Fruit fly (Drosophila melanogaster) S2 (cell line): ENCODE measurements around the gene Rpp30.

Source experiments
- CG8478 ChIP-seq: fragments of >200 bp; optimal IDR thresholded peaks from 2 replicates; lab custom pipeline; 2018
- CTCF ChIP-seq, 2 experiments: fragments of >200 bp; optimal IDR thresholded peaks; 2 replicates each; lab custom pipeline; 2018

Rpp30 gene

DNA sequence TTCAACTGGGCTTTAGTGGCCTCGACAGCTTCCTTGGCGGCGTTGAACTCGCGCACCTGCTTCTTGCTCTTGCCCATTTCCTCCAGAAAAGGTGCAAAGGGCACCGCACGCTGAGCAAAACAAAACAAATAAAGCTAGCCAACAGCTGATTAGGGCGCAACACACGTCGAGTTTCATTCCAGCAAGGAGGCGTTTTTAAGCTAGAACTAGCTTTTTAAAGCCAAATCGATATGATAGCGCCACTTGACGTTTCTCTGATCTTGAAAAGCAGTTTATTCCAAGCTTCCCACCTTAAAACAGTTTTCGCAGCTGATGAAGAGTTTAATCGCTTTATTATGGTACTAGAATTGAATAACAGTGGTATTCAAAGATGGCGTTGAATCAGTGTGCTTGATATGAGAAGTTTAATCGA is 30.9 kb upstream of the Rpp30 start, which contains the start of gene CG11601:
TSS of gene CG11601 (minus strand) at position 199 of the 412 bp plus-strand sequence.
- TF ChIP-seq CG8478 (lab: Kevin White, UChicago): no peak
- peak in 1 of 2 experiments; percentile 35 for TF ChIP-seq CTCF (optimal IDR thresholded peaks at IDR 0.05; lab: Kevin White, UChicago)

DNA sequence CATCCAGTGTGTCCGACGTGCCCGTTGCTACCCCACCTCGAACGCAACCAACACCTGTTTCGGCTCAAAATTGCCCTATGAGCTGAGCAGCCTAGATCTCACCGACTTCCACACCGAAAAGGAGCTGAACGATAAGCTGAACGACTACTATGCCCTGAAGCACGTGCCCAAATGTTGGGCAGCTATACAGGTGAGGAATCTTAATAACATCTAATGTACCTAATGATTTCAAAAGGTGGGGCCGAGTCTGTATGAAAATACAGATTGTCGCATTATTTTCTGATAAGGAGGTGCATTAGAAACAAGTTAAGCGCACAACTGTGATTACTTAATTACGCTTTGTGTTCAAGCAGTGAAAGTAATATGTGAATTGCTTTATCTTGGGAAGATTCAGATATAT is 26.0 kb upstream of the Rpp30 start, which contains the start of gene CG17078:
TSS of gene CG17078 (minus strand) at position 101 of the 400 bp plus-strand sequence.
- TF ChIP-seq CTCF (optimal IDR thresholded peaks at IDR 0.05; lab: Kevin White, UChicago): no peak
- TF ChIP-seq CG8478 (lab: Kevin White, UChicago): no peak

DNA sequence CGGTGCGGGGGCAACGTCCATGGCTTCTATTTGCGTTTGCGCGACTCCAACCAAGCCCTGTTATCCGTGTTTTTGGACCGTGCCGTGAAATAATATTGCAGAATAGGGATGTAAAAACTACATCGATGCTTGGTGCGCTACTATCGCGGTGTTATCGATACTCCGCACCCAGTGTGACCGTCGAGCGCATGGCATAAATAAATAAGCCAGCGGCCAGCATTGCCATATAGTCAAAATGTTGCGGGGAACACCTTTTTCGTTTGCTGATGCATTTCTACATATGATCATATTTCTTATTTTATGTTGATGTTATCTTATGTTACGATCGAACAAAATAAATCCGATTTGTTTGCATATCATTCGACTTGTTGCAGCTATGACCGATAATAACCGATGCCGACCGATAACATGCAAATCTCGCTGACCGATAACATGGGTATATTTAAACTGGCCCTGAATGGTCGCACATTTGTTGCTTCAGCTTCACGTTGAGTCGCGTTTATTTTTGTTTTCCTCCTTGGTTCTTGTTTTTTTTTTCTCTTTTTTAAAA is 25.0 kb upstream of the Rpp30 start, which contains the start of gene smo:
TSS of gene smo (plus strand) at position 461 of the 550 bp plus-strand sequence.
- TF ChIP-seq CG8478 (lab: Kevin White, UChicago) (no peak), CTCF (optimal IDR thresholded peaks at IDR 0.05; lab: Kevin White, UChicago) (peak; percentile 32 to 54)

DNA sequence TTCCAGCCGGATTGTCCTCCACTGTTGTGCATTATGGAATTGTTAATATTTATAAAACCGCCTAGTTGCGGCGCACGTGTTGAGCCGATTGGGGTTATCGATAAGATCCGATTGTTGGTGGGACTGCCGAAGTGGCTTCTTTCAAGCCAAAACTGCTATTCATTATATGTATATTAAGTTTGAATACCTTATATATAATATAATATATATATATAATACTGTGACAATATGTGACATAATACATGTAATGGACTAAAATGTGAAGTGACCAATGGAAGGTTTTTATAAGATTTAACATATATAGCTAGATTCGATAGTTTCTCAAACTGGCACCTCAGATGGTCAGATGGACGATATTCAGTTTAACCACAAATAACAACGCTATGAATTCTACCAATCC is 21.4 kb upstream of the Rpp30 start, which contains the start of the genes mbm and CG11555:
TSS of gene mbm (minus strand) at position 113 of the 400 bp plus-strand sequence.
TSS of gene CG11555 (plus strand) at position 234 of the 400 bp plus-strand sequence.
- no peak for TF ChIP-seq CTCF (optimal IDR thresholded peaks at IDR 0.05; lab: Kevin White, UChicago)
- no peak for TF ChIP-seq CG8478 (lab: Kevin White, UChicago)

DNA sequence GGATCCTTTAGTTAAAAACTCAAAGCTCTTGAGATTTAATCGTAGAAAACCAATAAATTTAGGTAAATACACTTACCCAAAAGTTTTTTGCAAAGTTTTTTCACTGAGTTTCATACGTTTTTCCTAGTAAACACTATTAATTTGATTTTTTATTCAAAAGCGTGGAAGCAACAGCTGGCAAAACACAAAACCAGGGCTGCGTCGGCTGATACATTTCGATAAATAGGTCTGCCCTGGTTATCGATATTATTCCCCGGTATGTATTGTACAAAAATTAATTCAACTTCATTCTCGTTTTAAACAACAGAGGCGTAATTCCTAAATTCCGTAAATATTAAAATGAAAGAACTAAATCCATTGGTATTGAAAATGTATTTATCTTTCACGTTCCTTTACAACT is 19.4 kb upstream of the Rpp30 start, which contains the start of gene Dus1:
TSS of gene Dus1 (minus strand) at position 192 of the 400 bp plus-strand sequence.
- no peak for TF ChIP-seq CTCF (optimal IDR thresholded peaks at IDR 0.05; lab: Kevin White, UChicago)
- no peak for TF ChIP-seq CG8478 (lab: Kevin White, UChicago)

DNA sequence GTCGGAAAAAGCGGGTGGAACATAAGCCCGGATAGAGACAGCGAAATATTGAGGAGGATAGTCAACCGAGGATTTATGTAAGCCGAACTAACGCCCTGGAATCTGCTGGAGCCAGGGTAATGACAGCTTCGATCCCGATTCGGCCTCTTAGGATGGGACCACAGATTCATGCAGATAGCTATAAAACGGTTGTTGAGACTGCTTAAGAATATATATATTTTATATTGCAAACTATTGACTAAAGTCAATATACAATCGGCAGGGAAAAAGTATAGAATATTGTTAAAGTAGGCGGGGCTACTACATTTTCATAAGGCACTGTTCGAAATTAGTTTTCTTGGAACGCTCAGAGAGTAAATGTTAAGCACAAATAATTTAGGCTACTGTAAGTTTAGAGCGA is 16.6 kb upstream of the Rpp30 start, which contains the start of gene CG3345:
TSS of gene CG3345 (plus strand) at position 301 of the 400 bp plus-strand sequence.
- TF ChIP-seq CTCF (optimal IDR thresholded peaks at IDR 0.05; lab: Kevin White, UChicago): no peak
- no peak for TF ChIP-seq CG8478 (lab: Kevin White, UChicago)

DNA sequence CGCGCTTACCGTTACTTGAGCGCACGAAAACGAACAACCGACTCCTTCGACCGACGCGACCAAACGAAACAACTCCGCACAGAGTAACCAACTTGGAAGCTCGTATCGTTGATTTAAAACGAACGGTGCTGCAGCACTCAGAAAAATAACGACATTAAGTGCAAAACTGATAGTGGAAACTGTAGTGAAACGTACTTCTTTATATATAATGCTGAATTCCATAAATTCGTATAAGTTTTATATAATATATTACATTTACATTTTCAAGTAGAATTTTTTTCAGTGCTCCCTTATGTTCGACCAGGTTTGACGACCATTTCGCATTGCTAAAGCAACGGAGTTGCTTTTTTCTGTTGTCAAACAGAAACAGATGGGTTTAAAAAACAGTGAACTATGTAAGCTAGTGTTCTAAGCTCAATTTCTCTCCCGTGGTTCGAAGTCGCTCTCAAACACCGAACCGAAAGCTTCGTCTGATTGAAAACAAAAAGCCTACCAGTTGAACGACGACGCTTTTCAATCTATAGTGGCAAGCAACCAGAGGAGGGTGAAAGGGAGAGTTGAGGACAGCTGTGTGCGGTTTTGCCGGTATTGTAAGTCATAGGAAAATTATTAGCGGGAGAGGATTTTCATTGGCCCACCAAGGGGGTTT is 15.4 kb upstream of the Rpp30 start, which contains the start of gene CG17075:
TSS of gene CG17075 (minus strand) at position 65 of the 649 bp plus-strand sequence.
- TF ChIP-seq CG8478 (lab: Kevin White, UChicago): no peak
- TF ChIP-seq CTCF (optimal IDR thresholded peaks at IDR 0.05; lab: Kevin White, UChicago): no peak

DNA sequence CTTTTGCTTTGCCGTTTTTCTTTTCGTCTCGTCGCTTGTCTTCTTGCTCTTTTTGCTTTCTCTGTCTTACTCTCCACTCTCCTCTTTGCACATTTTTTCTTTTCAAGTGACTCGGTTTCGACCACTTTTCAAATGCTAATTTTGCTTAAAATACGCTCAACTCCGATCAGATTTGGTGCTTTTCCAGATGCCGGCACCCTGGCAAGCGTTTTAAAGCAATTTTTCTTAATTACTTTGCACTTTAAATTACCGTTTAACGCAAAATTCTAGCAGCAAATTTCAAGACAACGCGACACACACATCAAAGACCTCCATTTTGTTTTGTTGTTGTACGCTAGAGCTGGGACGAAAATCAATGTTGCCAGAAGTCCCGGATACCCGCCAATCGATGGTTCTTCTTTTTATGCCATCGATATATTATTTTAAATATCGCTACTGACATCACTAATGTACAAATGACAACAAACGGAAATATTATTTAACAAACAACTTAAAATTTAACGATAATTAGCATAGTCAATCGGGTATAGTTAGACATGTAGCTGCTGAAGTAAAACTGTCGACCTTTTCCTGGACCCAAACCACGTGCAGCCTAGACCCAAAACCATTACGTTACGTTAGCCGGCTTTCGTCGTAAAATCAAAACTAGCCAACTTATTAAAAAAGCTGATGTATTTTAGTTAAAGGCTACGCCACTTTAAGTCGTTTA is 1.5 kb downstream of the Rpp30 start, which contains the start of gene kis:
TSS of gene kis (minus strand) at position 317 of the 709 bp plus-strand sequence.
- no peak for TF ChIP-seq CG8478 (lab: Kevin White, UChicago)
- TF ChIP-seq CTCF (optimal IDR thresholded peaks at IDR 0.05; lab: Kevin White, UChicago): peak; percentile 29 to 50

DNA sequence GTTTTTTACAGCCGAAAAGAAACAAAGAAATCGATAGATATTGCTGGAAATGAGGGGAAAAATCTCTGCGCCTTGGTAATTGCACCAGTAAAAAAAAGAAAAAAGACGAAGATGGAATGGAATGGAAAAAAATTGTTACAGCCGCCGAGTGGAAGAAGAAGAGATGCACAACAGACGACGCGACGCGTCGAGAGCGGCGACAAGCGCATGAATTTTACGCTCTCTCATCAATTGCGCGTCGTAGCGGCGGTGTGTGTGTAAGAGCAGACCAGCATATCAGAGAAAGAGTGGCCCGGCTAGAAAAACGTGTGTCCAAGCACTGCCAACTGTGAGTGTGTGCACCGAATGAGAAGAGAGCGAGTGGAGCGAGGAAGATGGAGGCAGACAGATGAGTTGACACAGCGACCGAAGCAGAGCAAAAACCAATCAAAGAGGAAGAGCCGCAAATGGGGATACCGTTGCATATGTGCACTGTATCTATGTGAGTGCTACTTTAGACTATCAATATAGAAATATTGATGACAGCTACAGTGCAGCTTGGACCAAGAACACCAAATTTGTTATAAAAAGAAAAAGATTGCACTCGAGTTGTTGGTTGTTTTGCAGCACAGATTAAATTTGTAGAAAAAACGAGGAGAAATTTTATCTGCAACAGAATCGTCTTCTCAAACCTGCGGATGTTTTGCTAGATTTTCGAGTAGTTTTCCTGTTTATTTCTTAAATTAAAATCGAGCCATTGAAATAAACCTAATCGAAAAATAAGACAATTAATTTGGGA is 2.9 kb downstream of the Rpp30 start:
- no peak for TF ChIP-seq CTCF (optimal IDR thresholded peaks at IDR 0.05; lab: Kevin White, UChicago)
- TF ChIP-seq CG8478 (lab: Kevin White, UChicago): no peak

DNA sequence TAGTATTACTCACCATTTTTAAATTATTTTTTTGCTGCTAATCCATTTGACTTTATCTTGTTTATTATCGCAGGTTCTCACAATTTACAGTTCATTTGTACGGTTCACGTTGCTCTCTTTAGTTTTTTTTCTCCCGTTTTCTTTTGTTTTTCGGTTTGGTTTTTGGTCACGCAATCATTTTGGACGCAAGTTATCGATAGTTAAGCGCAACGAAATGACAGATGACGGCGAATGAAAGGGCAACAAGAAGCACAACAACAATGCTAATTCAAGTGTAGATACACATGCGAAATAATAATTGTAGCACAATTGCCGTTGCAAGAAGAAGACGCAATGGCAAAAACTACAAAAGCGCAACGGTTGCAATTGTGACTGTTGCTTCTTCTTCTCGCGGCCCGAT is 3.6 kb downstream of the Rpp30 start:
- no peak for TF ChIP-seq CG8478 (lab: Kevin White, UChicago)
- no peak for TF ChIP-seq CTCF (optimal IDR thresholded peaks at IDR 0.05; lab: Kevin White, UChicago)

DNA sequence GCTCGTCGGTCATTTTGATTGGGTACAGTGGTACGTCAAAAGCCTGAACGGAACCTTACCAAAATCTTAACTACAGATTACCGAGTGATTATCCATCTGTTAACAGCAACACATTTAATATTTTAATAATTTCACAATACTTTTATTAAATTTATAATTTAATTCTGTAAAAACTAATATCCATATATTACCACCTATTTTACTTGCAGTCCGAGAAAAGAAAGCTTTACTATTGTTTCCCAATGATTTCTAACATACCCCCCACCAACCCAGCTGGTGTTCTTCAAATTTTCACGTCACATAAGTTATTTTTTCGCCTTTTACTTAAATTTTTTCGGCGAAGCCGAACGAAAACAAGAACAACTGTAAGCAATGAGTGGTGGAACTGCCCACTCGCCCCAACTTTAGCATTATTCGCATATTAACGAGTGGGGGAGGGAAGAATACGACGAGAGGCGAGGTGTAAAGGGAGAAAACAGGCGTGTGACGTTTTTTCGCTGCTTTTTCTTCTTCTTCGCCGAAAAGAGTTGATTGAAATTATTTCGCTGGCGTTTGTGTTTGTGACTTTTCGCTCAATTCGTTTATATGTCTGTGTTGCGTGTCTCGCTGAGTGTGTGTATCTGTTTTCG is 4.2 kb downstream of the Rpp30 start:
- TF ChIP-seq CG8478 (lab: Kevin White, UChicago) (no peak), CTCF (optimal IDR thresholded peaks at IDR 0.05; lab: Kevin White, UChicago) (no peak)

DNA sequence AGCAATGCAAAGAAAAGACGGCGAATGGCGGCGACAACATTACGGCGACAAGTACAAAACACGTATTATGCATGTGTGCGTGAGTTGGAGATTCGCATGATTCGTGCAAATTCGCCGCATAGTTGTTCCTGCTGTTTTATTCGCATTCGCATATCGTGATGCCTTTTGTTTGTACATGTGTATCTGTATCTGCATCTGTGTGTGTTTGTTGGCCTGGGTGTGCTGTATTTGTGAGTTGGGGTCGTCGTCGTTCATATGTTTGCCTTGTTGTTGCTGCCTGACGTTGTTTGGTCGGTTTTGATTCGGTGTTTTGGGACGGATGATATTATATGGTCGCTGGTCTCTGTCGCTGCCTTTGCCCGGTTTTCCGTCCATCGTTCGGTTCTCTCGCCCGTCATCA is 4.7 kb downstream of the Rpp30 start:
- TF ChIP-seq CG8478 (lab: Kevin White, UChicago): no peak
- no peak for TF ChIP-seq CTCF (optimal IDR thresholded peaks at IDR 0.05; lab: Kevin White, UChicago)

DNA sequence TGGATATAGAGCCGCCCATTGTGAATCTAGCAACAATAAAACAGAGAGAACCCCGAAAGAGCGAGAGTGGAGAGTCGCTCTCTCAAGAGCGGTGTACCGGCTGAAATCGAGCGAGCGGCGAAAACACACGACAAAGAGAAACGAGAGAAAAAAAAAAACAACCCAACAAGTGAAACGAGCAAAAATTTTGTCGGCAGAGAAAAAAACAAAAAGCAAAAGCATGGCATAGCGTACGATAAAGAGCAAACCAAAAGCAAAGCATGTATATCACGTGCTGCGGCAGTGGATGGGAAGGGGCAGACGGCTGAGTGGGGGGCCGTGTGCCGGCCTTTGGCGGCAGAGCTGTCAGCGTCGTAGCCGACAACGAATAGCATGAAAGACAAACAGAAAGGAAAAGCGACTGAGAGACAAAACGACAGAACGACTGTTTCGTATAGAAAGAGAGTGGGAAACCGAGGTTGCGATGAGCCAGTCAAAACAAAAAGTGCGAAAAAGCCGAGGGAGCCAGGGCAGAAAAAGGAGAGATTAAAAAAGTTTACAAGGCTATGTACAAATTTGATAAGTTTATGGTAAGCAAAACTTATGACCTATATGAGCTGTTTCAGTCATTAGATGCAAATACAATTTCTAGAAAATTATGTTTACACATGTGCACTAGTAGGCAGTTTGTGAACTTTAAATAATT is 5.4 kb downstream of the Rpp30 start:
- TF ChIP-seq CG8478 (lab: Kevin White, UChicago) (no peak), CTCF (optimal IDR thresholded peaks at IDR 0.05; lab: Kevin White, UChicago) (no peak)
